Worm (Caenorhabditis elegans) whole organism, mixed stage, embryonic: ENCODE results near the gene E02A10.4.
A peak's percentile ranks its signal among the peaks of the same experiment; 100 is the strongest.

ENCODE experiments used
- M03D4.4 ChIP-seq: sonication (generic microtip); optimal IDR thresholded peaks from 2 replicates; lab custom pipeline; 2017; ENCODE audit warnings: mild to moderate bottlenecking, missing genetic modification characterization, missing compliant biosample characterization
- bed-3 ChIP-seq: fragments of 200-800 bp; sonication (Bioruptor generic); optimal IDR thresholded peaks from 3 replicates; lab custom pipeline; 2018; ENCODE audit warnings: mild to moderate bottlenecking, missing genetic modification characterization, moderate library complexity, missing compliant biosample characterization
- blmp-1 ChIP-seq: fragments of 150-350 bp; optimal IDR thresholded peaks from 2 replicates; lab custom pipeline; 2014; ENCODE audit warnings: missing biosample characterization, missing genetic modification characterization
- ceh-39 ChIP-seq: fragments of 150-350 bp; optimal IDR thresholded peaks from 2 replicates; lab custom pipeline; 2014; ENCODE audit warnings: missing biosample characterization, missing genetic modification characterization
- ceh-43 ChIP-seq: fragments of 200-800 bp; sonication (Bioruptor generic); optimal IDR thresholded peaks from 2 replicates; lab custom pipeline; 2018; ENCODE audit warnings: mild to moderate bottlenecking, missing genetic modification characterization, moderate library complexity, missing compliant biosample characterization
- ceh-83 ChIP-seq: fragments of 200-800 bp; sonication (Bioruptor generic); optimal IDR thresholded peaks from 2 replicates; lab custom pipeline; 2018; ENCODE audit warnings: mild to moderate bottlenecking, missing genetic modification characterization, missing compliant biosample characterization
- ces-1 ChIP-seq: fragments of 150-350 bp; optimal IDR thresholded peaks from 2 replicates; lab custom pipeline; 2014; ENCODE audit warnings: missing biosample characterization, missing genetic modification reagents, missing genetic modification characterization
- cnd-1 ChIP-seq: fragments of 200-800 bp; sonication (Bioruptor generic); optimal IDR thresholded peaks from 2 replicates; lab custom pipeline; 2018; ENCODE audit warnings: mild to moderate bottlenecking, missing genetic modification characterization, missing compliant biosample characterization
- drap-1 ChIP-seq: fragments of 200-800 bp; sonication (Bioruptor generic); optimal IDR thresholded peaks from 3 replicates; lab custom pipeline; 2018; ENCODE audit warnings: mild to moderate bottlenecking, missing genetic modification characterization, missing compliant biosample characterization
- elt-3 ChIP-seq: fragments of 150-350 bp; optimal IDR thresholded peaks from 2 replicates; lab custom pipeline; 2014; ENCODE audit warnings: missing biosample characterization, missing genetic modification characterization
- flh-1 ChIP-seq: fragments of 200-800 bp; sonication (Bioruptor generic); optimal IDR thresholded peaks from 2 replicates; lab custom pipeline; 2018; ENCODE audit warnings: mild to moderate bottlenecking, missing genetic modification characterization, moderate library complexity, missing compliant biosample characterization
- hlh-1 ChIP-seq: fragments of 150-350 bp; optimal IDR thresholded peaks from 2 replicates; lab custom pipeline; 2014; ENCODE audit warnings: missing biosample characterization, missing genetic modification reagents, missing genetic modification characterization
- lin-13 ChIP-seq: fragments of 150-350 bp; optimal IDR thresholded peaks from 2 replicates; lab custom pipeline; 2014; ENCODE audit warnings: missing biosample characterization, missing genetic modification characterization
- lin-32 ChIP-seq: fragments of 200-800 bp; sonication (Bioruptor generic); optimal IDR thresholded peaks from 2 replicates; lab custom pipeline; 2018; ENCODE audit warnings: mild to moderate bottlenecking, missing genetic modification characterization, missing compliant biosample characterization
- lsy-2 ChIP-seq: fragments of 150-350 bp; optimal IDR thresholded peaks from 2 replicates; lab custom pipeline; 2014; ENCODE audit warnings: missing biosample characterization, missing genetic modification characterization
- mab-5 ChIP-seq: fragments of 150-350 bp; optimal IDR thresholded peaks from 2 replicates; lab custom pipeline; 2014; ENCODE audit warnings: missing biosample characterization, missing genetic modification characterization
- mep-1 ChIP-seq: fragments of 150-350 bp; optimal IDR thresholded peaks from 2 replicates; lab custom pipeline; 2017; ENCODE audit warnings: missing biosample characterization, missing genetic modification reagents, missing genetic modification characterization, inconsistent platforms
- mls-2 ChIP-seq: sonication (generic microtip); optimal IDR thresholded peaks from 2 replicates; lab custom pipeline; 2016; ENCODE audit warnings: mild to moderate bottlenecking, missing genetic modification characterization, moderate library complexity, missing compliant biosample characterization
- nhr-2 ChIP-seq: fragments of 150-350 bp; optimal IDR thresholded peaks from 2 replicates; lab custom pipeline; 2014; ENCODE audit warnings: missing biosample characterization, missing genetic modification characterization
- nhr-237 ChIP-seq: fragments of 150-350 bp; optimal IDR thresholded peaks from 2 replicates; lab custom pipeline; 2014; ENCODE audit warnings: missing biosample characterization, missing genetic modification characterization
- nhr-28 ChIP-seq: fragments of 150-350 bp; optimal IDR thresholded peaks from 2 replicates; lab custom pipeline; 2014; ENCODE audit warnings: missing biosample characterization, missing genetic modification characterization
- nhr-76 ChIP-seq: sonication (generic microtip); optimal IDR thresholded peaks from 2 replicates; lab custom pipeline; 2017; ENCODE audit warnings: missing biosample characterization, missing genetic modification characterization
- pha-4 ChIP-seq: fragments of 150-350 bp; optimal IDR thresholded peaks from 2 replicates; lab custom pipeline; 2018; ENCODE audit warnings: missing biosample characterization, missing genetic modification reagents, missing genetic modification characterization
- sem-2 ChIP-seq: fragments of 200-800 bp; sonication (Bioruptor generic); optimal IDR thresholded peaks from 2 replicates; lab custom pipeline; 2018; ENCODE audit warnings: mild to moderate bottlenecking, missing genetic modification characterization, missing compliant biosample characterization
- snpc-4 ChIP-seq: fragments of 150-350 bp; optimal IDR thresholded peaks from 2 replicates; lab custom pipeline; 2014; ENCODE audit warnings: missing biosample characterization, missing genetic modification characterization
- sptf-1 ChIP-seq: sonication (generic microtip); optimal IDR thresholded peaks from 2 replicates; lab custom pipeline; 2017; ENCODE audit warnings: mild to moderate bottlenecking, missing genetic modification characterization, moderate library complexity, missing compliant biosample characterization
- tbx-8 ChIP-seq: fragments of 200-800 bp; sonication (Bioruptor generic); optimal IDR thresholded peaks from 2 replicates; lab custom pipeline; 2018; ENCODE audit warnings: mild to moderate bottlenecking, missing genetic modification characterization, moderate library complexity, missing compliant biosample characterization
- unc-120 ChIP-seq: sonication (generic microtip); optimal IDR thresholded peaks from 2 replicates; lab custom pipeline; 2017; ENCODE audit warnings: missing genetic modification characterization, missing compliant biosample characterization; ENCODE audit not compliant: poor library complexity, severe bottlenecking
- unc-39 ChIP-seq: fragments of 150-350 bp; optimal IDR thresholded peaks from 2 replicates; lab custom pipeline; 2014; ENCODE audit warnings: missing biosample characterization, missing genetic modification characterization
- unc-62 ChIP-seq: fragments of 150-350 bp; optimal IDR thresholded peaks from 2 replicates; lab custom pipeline; 2014; ENCODE audit warnings: missing biosample characterization, missing genetic modification reagents, missing genetic modification characterization
- zip-8 ChIP-seq: fragments of 150-350 bp; optimal IDR thresholded peaks from 2 replicates; lab custom pipeline; 2014; ENCODE audit warnings: missing biosample characterization, missing genetic modification characterization
- ztf-11 ChIP-seq: fragments of 150-350 bp; optimal IDR thresholded peaks from 2 replicates; lab custom pipeline; 2014; ENCODE audit warnings: missing biosample characterization, missing genetic modification characterization

E02A10.4 gene

DNA sequence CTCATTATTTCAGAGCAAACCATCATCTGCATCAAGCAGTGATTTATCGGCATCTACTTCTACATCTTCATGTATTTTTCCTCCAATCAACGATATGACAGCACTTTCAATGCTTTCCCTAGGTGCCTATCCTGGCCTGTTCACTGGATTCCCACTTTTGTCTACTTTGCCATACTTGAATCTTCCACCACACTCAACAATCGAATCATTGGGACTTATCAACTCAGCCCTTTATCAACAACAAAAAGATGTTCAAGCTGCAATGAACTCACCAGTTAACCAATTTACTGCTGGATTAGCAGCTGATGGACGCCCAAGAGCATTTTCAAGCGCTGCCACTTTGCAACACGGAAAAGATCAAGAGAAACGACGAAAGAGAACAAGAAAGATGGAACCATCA, 26.5 kb downstream of the E02A10.4 start:
- no peak for TF ChIP-seq pha-4 (tag; lab: Kevin White, UChicago)
- no peak for TF ChIP-seq drap-1
- no peak for TF ChIP-seq bed-3 (GFP tag; lab: Kevin White, UChicago)
- TF ChIP-seq cnd-1 (tag; lab: Kevin White, UChicago): no peak
- no peak for TF ChIP-seq ceh-43 (GFP tag; lab: Kevin White, UChicago)
- TF ChIP-seq nhr-2 (tag; lab: Kevin White, UChicago): no peak
- no peak for TF ChIP-seq tbx-8 (GFP tag; lab: Kevin White, UChicago)
- no peak for TF ChIP-seq nhr-28 (tag; lab: Kevin White, UChicago)
- no peak for TF ChIP-seq ceh-39
- no peak for TF ChIP-seq lin-32 (GFP tag; lab: Kevin White, UChicago)
- no peak for TF ChIP-seq elt-3
- TF ChIP-seq unc-120: no peak
- no peak for TF ChIP-seq zip-8 (tag; lab: Kevin White, UChicago)
- no peak for TF ChIP-seq mab-5 (tag; lab: Kevin White, UChicago)
- no peak for TF ChIP-seq ceh-83
- no peak for TF ChIP-seq sem-2
- no peak for TF ChIP-seq sptf-1 (tag; lab: Kevin White, UChicago)
- TF ChIP-seq unc-39 (tag; lab: Kevin White, UChicago): no peak
- TF ChIP-seq mls-2 (tag; lab: Kevin White, UChicago): no peak
- no peak for TF ChIP-seq hlh-1
- TF ChIP-seq, all 35 proteins: peak for 0

- TF ChIP-seq unc-39 (tag; lab: Kevin White, UChicago): no peak
Measured at ce11 chrV:12540739-12541138, 27.0 kb downstream of the E02A10.4 start, which contains the start of gene F45D3.2. Gene F45D3.2, plus strand, starts transcription at chrV:12541039.

- TF ChIP-seq ceh-39 (no peak), unc-39 (tag; lab: Kevin White, UChicago) (no peak), snpc-4 (tag; lab: Kevin White, UChicago) (no peak), lsy-2 (tag; lab: Kevin White, UChicago) (no peak), ceh-43 (GFP tag; lab: Kevin White, UChicago) (no peak)
Measured at ce11 chrV:12540018-12540417, 27.7 kb downstream of the E02A10.4 start.

DNA sequence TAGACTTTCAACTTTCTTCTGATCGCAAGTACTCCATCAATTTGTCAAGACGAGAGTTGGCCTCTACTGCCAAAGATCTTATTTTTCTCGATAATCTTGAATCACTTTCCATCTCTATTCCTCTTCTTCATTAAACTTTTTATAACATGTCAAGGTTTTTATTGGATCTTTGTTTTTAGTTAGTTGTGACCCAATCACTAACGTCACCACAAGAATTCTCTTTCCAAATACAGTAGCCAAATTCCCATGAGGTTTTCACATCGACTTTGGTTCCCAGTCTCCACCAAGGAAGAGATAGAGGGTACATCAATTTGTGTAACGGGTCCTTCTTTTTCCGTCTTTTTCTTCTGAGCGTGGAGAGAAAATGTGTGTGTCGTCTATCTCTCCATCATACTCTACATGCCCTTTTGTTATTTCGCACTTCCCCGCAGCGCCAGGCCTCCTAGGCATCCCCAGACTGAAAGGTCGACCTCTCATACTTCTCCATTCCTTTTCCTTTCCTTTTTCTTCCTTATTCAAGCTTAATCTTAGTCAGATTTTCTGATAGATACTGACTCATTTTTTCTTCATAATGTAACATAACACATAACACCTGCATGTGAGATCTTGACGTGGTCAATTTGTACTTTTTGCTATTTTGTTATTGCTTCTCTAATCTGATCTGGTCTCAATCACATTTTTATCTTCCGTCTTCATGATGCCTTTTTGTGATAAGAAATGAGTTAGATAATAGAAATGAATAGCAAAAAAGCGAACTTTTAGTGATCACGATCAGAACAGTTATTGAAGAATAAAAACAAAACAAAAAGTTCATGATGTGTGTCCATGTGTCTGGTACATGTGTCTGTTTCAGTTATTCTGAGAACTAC, 28.5 kb downstream of the E02A10.4 start:
- TF ChIP-seq ces-1 (GFP tag; lab: Kevin White, UChicago) (peak; percentile 3), ceh-83 (no peak)

- TF ChIP-seq zip-8 (tag; lab: Kevin White, UChicago) (no peak), lin-32 (GFP tag; lab: Kevin White, UChicago) (no peak), mab-5 (tag; lab: Kevin White, UChicago) (no peak), mep-1 (tag; lab: Kevin White, UChicago) (no peak), ceh-39 (no peak)
Measured at ce11 chrV:12537505-12537904, 30.2 kb downstream of the E02A10.4 start.

DNA sequence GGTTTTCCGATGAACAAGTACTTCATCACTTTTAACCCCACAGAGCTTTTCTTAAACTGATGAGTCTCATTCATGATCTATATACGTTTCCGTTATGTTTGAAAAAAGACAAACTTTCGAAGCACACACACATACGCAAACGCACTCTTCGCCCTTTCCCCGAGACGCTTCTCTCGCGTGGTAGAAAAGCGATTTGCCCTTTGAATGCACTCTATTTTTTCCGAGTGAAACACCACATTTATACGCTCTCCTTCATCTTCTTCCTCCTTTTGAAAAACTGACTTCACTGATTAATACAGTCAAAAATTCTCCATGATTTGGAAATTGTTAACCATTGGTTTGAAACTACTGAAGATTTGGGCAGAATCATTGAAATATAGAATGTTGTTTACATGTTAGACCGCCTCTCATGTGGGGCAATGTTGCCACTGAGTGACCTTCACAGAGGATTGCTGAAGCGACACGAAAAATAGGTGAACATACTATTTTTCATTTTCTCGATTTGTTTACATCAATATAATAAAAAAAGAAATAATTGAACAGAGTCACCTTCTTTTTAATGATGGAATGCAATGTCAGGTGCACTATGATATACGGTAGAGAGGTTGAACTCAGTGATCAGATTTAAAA, 31.2 kb downstream of the E02A10.4 start:
- TF ChIP-seq mls-2 (tag; lab: Kevin White, UChicago) (no peak), mab-5 (tag; lab: Kevin White, UChicago) (no peak), drap-1 (no peak), sptf-1 (tag; lab: Kevin White, UChicago) (no peak), unc-120 (no peak), tbx-8 (GFP tag; lab: Kevin White, UChicago) (no peak), sem-2 (no peak), flh-1 (GFP tag; lab: Kevin White, UChicago) (no peak)
- TF ChIP-seq, all 35 proteins: peak for 0

DNA sequence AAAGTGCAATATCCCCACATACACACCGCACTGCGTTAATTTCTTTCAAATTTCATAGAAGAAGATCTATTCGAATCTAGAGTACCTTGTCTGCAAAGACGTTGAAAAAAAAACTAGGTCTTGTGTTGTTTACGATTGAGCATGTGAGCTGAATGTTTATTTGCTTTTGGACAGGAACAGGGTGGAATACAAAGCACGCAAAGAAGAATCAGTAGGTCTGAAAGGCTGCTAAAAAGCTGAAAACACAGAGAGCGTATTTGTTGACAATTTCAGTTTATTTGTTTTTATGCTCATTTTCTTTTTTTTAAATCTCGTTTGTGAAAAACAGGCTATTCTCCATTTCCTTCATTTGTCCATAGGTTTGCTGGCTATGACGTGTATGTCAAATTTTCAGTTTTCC, 32.8 kb downstream of the E02A10.4 start:
- TF ChIP-seq flh-1 (GFP tag; lab: Kevin White, UChicago) (no peak), zip-8 (tag; lab: Kevin White, UChicago) (no peak), pha-4 (tag; lab: Kevin White, UChicago) (no peak), nhr-237 (tag; lab: Kevin White, UChicago) (no peak), ztf-11 (tag; lab: Kevin White, UChicago) (no peak), elt-3 (no peak), cnd-1 (tag; lab: Kevin White, UChicago) (no peak), ceh-83 (no peak), nhr-76 (tag; lab: Kevin White, UChicago) (no peak), ces-1 (GFP tag; lab: Kevin White, UChicago) (no peak), blmp-1 (tag; lab: Kevin White, UChicago) (no peak), M03D4.4 (no peak), ceh-39 (no peak), bed-3 (GFP tag; lab: Kevin White, UChicago) (no peak), unc-39 (tag; lab: Kevin White, UChicago) (no peak), nhr-28 (tag; lab: Kevin White, UChicago) (no peak), lin-13 (no peak), mls-2 (tag; lab: Kevin White, UChicago) (no peak), sptf-1 (tag; lab: Kevin White, UChicago) (no peak), unc-62 (GFP tag; lab: Kevin White, UChicago) (no peak)
